Fruit fly (Drosophila melanogaster) whole organism, embryonic: Measurements from ENCODE around the gene CG42540.

Source experiments
- Abd-B ChIP-seq: fragments of 200-800 bp; sonication (Bioruptor generic); optimal IDR thresholded peaks from 2 replicates; lab custom pipeline; 2018; ENCODE audit warnings: missing biosample characterization, mild to moderate bottlenecking, missing genetic modification characterization, moderate library complexity
- Antp ChIP-seq: fragments of 200-800 bp; sonication (Bioruptor generic); optimal IDR thresholded peaks from 3 replicates; lab custom pipeline; 2016; ENCODE audit warnings: missing biosample characterization, missing genetic modification characterization
- Awh ChIP-seq: fragments of 200-800 bp; sonication (Bioruptor generic); IDR thresholded peaks from 2 replicates; pipeline ENCODE4, ENCODE4 v1.3.6; 2022; ENCODE audit warnings: missing biosample characterization, missing genetic modification characterization
- CG10462 ChIP-seq: fragments of 200-800 bp; sonication (Bioruptor generic); optimal IDR thresholded peaks from 2 replicates; lab custom pipeline; 2016; ENCODE audit warnings: missing biosample characterization, missing genetic modification characterization
- CG11247 ChIP-seq: fragments of 200-800 bp; sonication (Bioruptor generic); IDR thresholded peaks from 2 replicates; pipeline ENCODE4 v1.3.6; 2022; ENCODE audit warnings: missing biosample characterization, missing genetic modification characterization
- CG11504 ChIP-seq: fragments of 200-800 bp; sonication (Bioruptor generic); optimal IDR thresholded peaks from 3 replicates; lab custom pipeline; 2019; ENCODE audit warnings: missing biosample characterization, mild to moderate bottlenecking, missing genetic modification characterization, moderate library complexity
- CG12104 ChIP-seq: fragments of 200-800 bp; sonication (Bioruptor generic); optimal IDR thresholded peaks from 3 replicates; lab custom pipeline; 2016; ENCODE audit warnings: missing biosample characterization, missing genetic modification characterization
- CG12391 ChIP-seq: fragments of 200-800 bp; sonication (Bioruptor generic); optimal IDR thresholded peaks from 3 replicates; lab custom pipeline; 2018; ENCODE audit warnings: missing biosample characterization, mild to moderate bottlenecking, missing genetic modification characterization, moderate library complexity
- CG13287 ChIP-seq: fragments of 200-800 bp; sonication (Bioruptor generic); IDR thresholded peaks from 2 replicates; pipeline ENCODE4 v1.3.6; 2022; ENCODE audit warnings: missing biosample characterization, missing genetic modification characterization; ENCODE audit not compliant: partially characterized antibody
- CG13424 ChIP-seq: fragments of 200-800 bp; sonication (Bioruptor generic); optimal IDR thresholded peaks from 2 replicates; lab custom pipeline; 2019; ENCODE audit warnings: missing biosample characterization, mild to moderate bottlenecking, missing genetic modification characterization, moderate library complexity
- CG14710 ChIP-seq: fragments of 200-800 bp; sonication (Bioruptor generic); optimal IDR thresholded peaks from 3 replicates; lab custom pipeline; 2019; ENCODE audit warnings: missing biosample characterization, mild to moderate bottlenecking, missing genetic modification characterization, moderate library complexity
- CG15696 ChIP-seq: fragments of 200-800 bp; sonication (Bioruptor generic); optimal IDR thresholded peaks from 2 replicates; lab custom pipeline; 2019; ENCODE audit warnings: missing biosample characterization, mild to moderate bottlenecking, missing genetic modification characterization, moderate library complexity
- CG1603 ChIP-seq: fragments of 200-800 bp; sonication (Bioruptor generic); optimal IDR thresholded peaks from 2 replicates; lab custom pipeline; 2019; ENCODE audit warnings: missing biosample characterization, mild to moderate bottlenecking, missing genetic modification characterization, moderate library complexity
- CG1647 ChIP-seq: fragments of 200-800 bp; sonication (Bioruptor generic); optimal IDR thresholded peaks from 3 replicates; lab custom pipeline; 2016; ENCODE audit warnings: missing biosample characterization, missing genetic modification characterization
- CG18011 ChIP-seq: fragments of 200-800 bp; sonication (Bioruptor generic); optimal IDR thresholded peaks from 2 replicates; lab custom pipeline; 2017; ENCODE audit warnings: missing biosample characterization, missing genetic modification characterization, mild to moderate bottlenecking, moderate library complexity, missing genotype
- CG18599 ChIP-seq: fragments of 200-800 bp; sonication (Bioruptor generic); optimal IDR thresholded peaks from 3 replicates; lab custom pipeline; 2017; ENCODE audit warnings: missing biosample characterization, missing genetic modification characterization, mild to moderate bottlenecking, moderate library complexity, missing genetic modification reagents
- CG2712 ChIP-seq: fragments of 200-800 bp; optimal IDR thresholded peaks from 3 replicates; lab custom pipeline; 2019; ENCODE audit warnings: missing biosample characterization, mild to moderate bottlenecking, missing genetic modification characterization, moderate library complexity
- CG30403 ChIP-seq: fragments of 200-800 bp; sonication (Bioruptor generic); optimal IDR thresholded peaks from 3 replicates; lab custom pipeline; 2016; ENCODE audit warnings: missing biosample characterization, missing genetic modification characterization
- CG31441 ChIP-seq: fragments of 200-800 bp; sonication (Bioruptor generic); IDR thresholded peaks from 2 replicates; pipeline ENCODE4 v1.3.6; 2022; ENCODE audit warnings: missing biosample characterization, missing genetic modification characterization
- D19A ChIP-seq: fragments of 200-800 bp; optimal IDR thresholded peaks from 3 replicates; lab custom pipeline; 2019; ENCODE audit warnings: missing biosample characterization, mild to moderate bottlenecking, missing genetic modification characterization, moderate library complexity
- Dek ChIP-seq: fragments of 200-800 bp; sonication (Bioruptor generic); optimal IDR thresholded peaks from 3 replicates; lab custom pipeline; 2019; ENCODE audit warnings: missing biosample characterization, mild to moderate bottlenecking, missing genetic modification characterization, moderate library complexity
- Doc2 ChIP-seq: fragments of 200-800 bp; sonication (Bioruptor generic); IDR thresholded peaks from 2 replicates; pipeline ENCODE4 v1.3.6; 2022; ENCODE audit warnings: missing biosample characterization, missing genetic modification characterization
- Drgx ChIP-seq: fragments of 200-800 bp; sonication (Bioruptor generic); IDR thresholded peaks from 2 replicates; pipeline ENCODE4 v1.3.6; 2022; ENCODE audit warnings: missing biosample characterization, missing genetic modification characterization
- Ets97D ChIP-seq: fragments of 200-800 bp; sonication (Bioruptor generic); optimal IDR thresholded peaks from 3 replicates; lab custom pipeline; 2016; ENCODE audit warnings: missing biosample characterization, missing genetic modification characterization
- GATAe ChIP-seq: fragments of 200-800 bp; sonication (Bioruptor generic); conservative IDR thresholded peaks from 2 replicates; pipeline ENCODE4 v1.3.6; 2022; ENCODE audit warnings: missing biosample characterization, missing genetic modification characterization
- HLHmδ ChIP-seq: fragments of 200-800 bp; sonication (Bioruptor generic); optimal IDR thresholded peaks from 2 replicates; lab custom pipeline; 2018; ENCODE audit warnings: missing biosample characterization, mild to moderate bottlenecking, missing genetic modification characterization, moderate library complexity
- Hr51 ChIP-seq, 2 experiments: fragments of 200-800 bp; sonication (Bioruptor generic); optimal IDR thresholded peaks; 2 replicates in 1 of 2; 3 replicates in 1 of 2; lab custom pipeline; 2016 to 2018; ENCODE audit warnings: missing biosample characterization in 2 of 2, missing genetic modification characterization in 2 of 2, mild to moderate bottlenecking in 1 of 2, moderate library complexity in 1 of 2
- Mes4 ChIP-seq: fragments of 200-800 bp; sonication (Bioruptor generic); optimal IDR thresholded peaks from 2 replicates; lab custom pipeline; 2016; ENCODE audit warnings: missing biosample characterization, missing genetic modification characterization
- Sox102F ChIP-seq: fragments of 200-800 bp; sonication (Bioruptor generic); optimal IDR thresholded peaks from 2 replicates; lab custom pipeline; 2018; ENCODE audit warnings: missing biosample characterization, mild to moderate bottlenecking, missing genetic modification characterization, moderate library complexity
- Ssrp ChIP-seq: fragments of 200-800 bp; sonication (Bioruptor generic); optimal IDR thresholded peaks from 2 replicates; lab custom pipeline; 2018; ENCODE audit warnings: missing biosample characterization, mild to moderate bottlenecking, missing genetic modification characterization, moderate library complexity
- ap ChIP-seq: fragments of 200-800 bp; sonication (Bioruptor generic); IDR thresholded peaks from 2 replicates; pipeline ENCODE4 v1.3.6; 2022; ENCODE audit warnings: missing biosample characterization, missing genetic modification characterization
- dpn ChIP-seq, 2 experiments: fragments of 200-800 bp; sonication (Bioruptor generic); optimal IDR thresholded peaks; 3 replicates each; lab custom pipeline; 2016; ENCODE audit warnings: missing biosample characterization in 2 of 2, missing genetic modification characterization in 2 of 2
- dysf ChIP-seq: fragments of 200-800 bp; sonication (Bioruptor generic); IDR thresholded peaks from 3 replicates; pipeline ENCODE4 v1.3.6; 2022; ENCODE audit warnings: missing biosample characterization, missing genetic modification characterization
- ems ChIP-seq: fragments of 200-800 bp; sonication (Bioruptor generic); optimal IDR thresholded peaks from 3 replicates; lab custom pipeline; 2016; ENCODE audit warnings: missing biosample characterization, missing genetic modification characterization
- gem ChIP-seq: fragments of 200-800 bp; sonication (Bioruptor generic); optimal IDR thresholded peaks from 2 replicates; lab custom pipeline; 2019; ENCODE audit warnings: missing biosample characterization, mild to moderate bottlenecking, missing genetic modification characterization, moderate library complexity
- grau ChIP-seq: fragments of 200-800 bp; optimal IDR thresholded peaks from 3 replicates; lab custom pipeline; 2019; ENCODE audit warnings: missing biosample characterization, mild to moderate bottlenecking, missing genetic modification characterization, moderate library complexity
- hth ChIP-seq: fragments of >200 bp; optimal IDR thresholded peaks from 2 replicates; lab custom pipeline; 2017; ENCODE audit warnings: inconsistent platforms
- ind ChIP-seq: fragments of 200-800 bp; sonication (Bioruptor generic); optimal IDR thresholded peaks from 3 replicates; lab custom pipeline; 2016; ENCODE audit warnings: missing biosample characterization, missing genetic modification characterization
- jumu ChIP-seq: fragments of 200-800 bp; sonication (Bioruptor generic); optimal IDR thresholded peaks from 3 replicates; lab custom pipeline; 2016; ENCODE audit warnings: missing biosample characterization, missing genetic modification characterization
- lmd ChIP-seq: fragments of 200-800 bp; sonication (Bioruptor generic); IDR thresholded peaks from 2 replicates; pipeline ENCODE4 v1.3.6; 2022; ENCODE audit warnings: missing biosample characterization, missing genetic modification characterization
- nerfin-2 ChIP-seq: fragments of 200-800 bp; sonication (Bioruptor generic); IDR thresholded peaks from 2 replicates; pipeline ENCODE4 v1.3.6; 2022; ENCODE audit warnings: missing biosample characterization, missing genetic modification characterization; ENCODE audit not compliant: partially characterized antibody
- repo ChIP-seq: fragments of 200-800 bp; sonication (Bioruptor generic); optimal IDR thresholded peaks from 2 replicates; lab custom pipeline; 2016; ENCODE audit warnings: missing biosample characterization, missing genetic modification characterization
- row ChIP-seq: fragments of 200-800 bp; sonication (Bioruptor generic); IDR thresholded peaks from 3 replicates; pipeline ENCODE4 v1.3.6; 2022; ENCODE audit warnings: missing biosample characterization, missing genetic modification characterization
- run ChIP-seq: fragments of 200-800 bp; sonication (Bioruptor generic); optimal IDR thresholded peaks from 3 replicates; lab custom pipeline; 2018; ENCODE audit warnings: missing biosample characterization, mild to moderate bottlenecking, missing genetic modification characterization
- sens ChIP-seq: fragments of 200-800 bp; sonication (Bioruptor generic); peaks from one replicate; lab custom pipeline; 2016; ENCODE audit warnings: missing biosample characterization, missing genetic modification characterization
- sens-2 ChIP-seq: fragments of 200-800 bp; sonication (Bioruptor generic); IDR thresholded peaks from 2 replicates; pipeline ENCODE4 v1.3.6; 2022; ENCODE audit warnings: missing biosample characterization, missing genetic modification characterization
- ttk ChIP-seq: fragments of 200-800 bp; sonication (Bioruptor generic); IDR thresholded peaks from 2 replicates; pipeline ENCODE4 v2.1.2; 2022; ENCODE audit warnings: missing biosample characterization, missing genetic modification characterization
- tx ChIP-seq: fragments of 200-800 bp; sonication (Bioruptor generic); optimal IDR thresholded peaks from 2 replicates; lab custom pipeline; 2016; ENCODE audit warnings: missing biosample characterization, missing genetic modification characterization
- unc-4 ChIP-seq: fragments of 200-800 bp; sonication (Bioruptor generic); IDR thresholded peaks from 2 replicates; pipeline ENCODE4 v1.3.6; 2022; ENCODE audit warnings: missing biosample characterization, missing genetic modification characterization; ENCODE audit not compliant: partially characterized antibody
- usp ChIP-seq: fragments of >200 bp; optimal IDR thresholded peaks from 2 replicates; lab custom pipeline; 2017; ENCODE audit warnings: missing biosample characterization, missing genetic modification characterization
- wek ChIP-seq: fragments of 200-800 bp; sonication (Bioruptor generic); optimal IDR thresholded peaks from 3 replicates; lab custom pipeline; 2018; ENCODE audit warnings: missing biosample characterization, mild to moderate bottlenecking, missing genetic modification characterization, moderate library complexity

CG42540 gene

dm6 chr3L:4623870-4624269 lies 68.0 kb downstream of the CG42540 start (continued):
- TF ChIP-seq Hr51 (GFP tag; optimal IDR thresholded peaks at IDR 0.05; lab: Kevin White, UChicago): peak in 1 of 2 experiments; percentile 6
- TF ChIP-seq repo (GFP tag; lab: Kevin White, UChicago): no peak
- TF ChIP-seq CG10462: no peak
- TF ChIP-seq CG13424: no peak
- TF ChIP-seq Ssrp (tag; lab: Kevin White, UChicago): peak; percentile 39
- peak; percentile 19 for TF ChIP-seq CG14710 (tag; lab: Kevin White, UChicago)
- TF ChIP-seq unc-4 (GFP tag; lab: Robert Waterston, UW): no peak
- TF ChIP-seq usp: no peak
- 0 out of 2 replicates have a peak, but pooled peaks have one; percentile 16 for TF ChIP-seq ap (GFP tag; lab: Robert Waterston, UW)
- TF ChIP-seq Ets97D (GFP tag; lab: Kevin White, UChicago): no peak
- no peak for TF ChIP-seq tx (GFP tag; lab: Kevin White, UChicago)
- no peak for TF ChIP-seq Dek
- TF ChIP-seq Sox102F (GFP tag; lab: Kevin White, UChicago): peak; percentile 40
- TF ChIP-seq CG13287 (GFP tag; lab: Robert Waterston, UW): no peak
- TF ChIP-seq dpn (GFP tag; optimal IDR thresholded peaks at IDR 0.05; lab: Kevin White, UChicago): peak in 1 of 2 experiments; percentile 12
- TF ChIP-seq CG11247 (GFP tag; lab: Robert Waterston, UW): no peak
- TF ChIP-seq grau (tag; lab: Kevin White, UChicago): peak; percentile 93
- TF ChIP-seq run (tag; lab: Kevin White, UChicago): no peak
- TF ChIP-seq CG1647: no peak
- peak; percentile 45; the same call in 1 of the 2 replicates for TF ChIP-seq Drgx (GFP tag; lab: Robert Waterston, UW)
- TF ChIP-seq CG1603 (tag; lab: Kevin White, UChicago): peak; percentile 49
- peak; percentile 11 for TF ChIP-seq CG30403 (GFP tag; lab: Kevin White, UChicago)
- 0 out of 2 replicates have a peak, but pooled peaks have one; percentile 23 for TF ChIP-seq CG31441 (GFP tag; lab: Robert Waterston, UW)
- TF ChIP-seq dysf: 0 out of 3 replicates have a peak, but pooled peaks have one; percentile 8
- no peak for TF ChIP-seq GATAe (GFP tag; lab: Robert Waterston, UW)
- TF ChIP-seq Doc2 (GFP tag; lab: Robert Waterston, UW): no peak
- no peak for TF ChIP-seq CG12104 (GFP tag; lab: Kevin White, UChicago)
- peak; percentile 78 for TF ChIP-seq sens (GFP tag; lab: Kevin White, UChicago)
- TF ChIP-seq ems (GFP tag; lab: Kevin White, UChicago): no peak
- peak; percentile 13 for TF ChIP-seq Abd-B
- peak; percentile 20 for TF ChIP-seq D19A
- no peak for TF ChIP-seq wek (GFP tag; lab: Kevin White, UChicago)
- no peak for TF ChIP-seq nerfin-2 (GFP tag; lab: Robert Waterston, UW)
- peak; percentile 16 for TF ChIP-seq CG12391 (tag; lab: Kevin White, UChicago)
- TF ChIP-seq gem (tag; lab: Kevin White, UChicago): peak; percentile 34
- TF ChIP-seq Antp (GFP tag; lab: Kevin White, UChicago): no peak
- TF ChIP-seq ttk (GFP tag; lab: Robert Waterston, UW): 0 out of 2 replicates have a peak, but pooled peaks have one; percentile 29
- no peak for TF ChIP-seq Awh
- TF ChIP-seq lmd (GFP tag; lab: Robert Waterston, UW): peak; percentile 11; the same call in 1 of the 2 replicates
- TF ChIP-seq CG18011 (GFP tag; lab: Kevin White, UChicago): no peak
- TF ChIP-seq CG15696 (tag; lab: Kevin White, UChicago): peak; percentile 29
- 0 out of 2 replicates have a peak, but pooled peaks have one; percentile 28 for TF ChIP-seq sens-2
- TF ChIP-seq HLHmδ (GFP tag; lab: Kevin White, UChicago): no peak
- TF ChIP-seq hth (lab: Kevin White, UChicago): no peak
- peak; percentile 47 for TF ChIP-seq CG11504 (tag; lab: Kevin White, UChicago)
- TF ChIP-seq CG2712 (tag; lab: Kevin White, UChicago): peak; percentile 48
- TF ChIP-seq jumu (GFP tag; lab: Kevin White, UChicago): no peak
- peak; percentile 46; the same call in 2 of the 3 replicates for TF ChIP-seq row
- no peak for TF ChIP-seq Mes4 (GFP tag; lab: Kevin White, UChicago)
- TF ChIP-seq CG18599 (GFP tag; lab: Kevin White, UChicago): no peak
- peak; percentile 7 for TF ChIP-seq ind (GFP tag; lab: Kevin White, UChicago)
